Worm (Caenorhabditis elegans): Measurements from ENCODE around the gene egg-2.

egg-2 gene

DNA sequence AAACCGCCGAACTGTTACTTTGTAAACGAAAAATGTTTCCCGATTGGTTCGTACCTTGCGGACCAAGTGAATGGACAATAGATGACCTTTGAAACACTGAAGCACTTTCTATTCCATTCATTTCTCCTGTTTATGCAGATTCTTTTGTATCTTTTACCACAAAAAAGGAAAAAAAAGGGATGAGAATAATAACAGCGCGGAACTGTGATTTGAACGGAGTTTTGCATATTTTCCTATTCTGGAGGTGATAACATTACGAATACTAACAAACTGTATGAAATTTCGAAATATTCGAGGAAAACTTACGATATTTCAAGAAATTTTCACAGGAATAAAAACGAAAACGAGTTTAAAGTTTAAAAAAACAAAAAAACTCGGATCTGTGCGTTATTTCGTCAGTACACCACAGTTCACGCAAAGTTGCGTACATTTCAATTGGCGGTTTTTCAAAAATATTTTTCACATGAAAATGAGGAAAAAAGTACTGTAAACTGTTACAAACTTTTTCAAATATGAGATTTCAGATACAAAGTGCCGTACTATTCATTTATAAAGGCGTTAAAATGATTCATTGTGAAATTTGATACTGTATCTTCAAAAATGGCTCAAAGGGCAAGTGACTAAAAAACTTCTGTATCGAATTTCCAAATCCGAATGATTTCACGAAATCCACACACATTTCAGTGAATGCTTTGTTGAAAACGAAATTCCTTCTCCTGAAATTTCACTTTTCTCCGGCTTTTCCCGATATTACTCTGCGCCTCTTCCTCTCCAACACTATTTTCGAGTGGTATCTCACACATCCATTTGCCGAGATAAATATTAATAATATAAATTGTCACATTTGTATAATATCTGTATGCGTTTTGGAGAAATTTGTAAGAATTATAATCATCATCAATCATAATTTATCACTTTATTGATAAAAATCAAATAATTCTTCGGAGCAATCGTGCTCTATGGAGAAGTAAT lies 25.8 kb downstream of the egg-2 start:
- TF ChIP-seq him-1 (tag; optimal IDR thresholded peaks at IDR 0.05) (no peak), W03F9.2 (tag; optimal IDR thresholded peaks at IDR 0.05) (no peak), dao-5 (tag; optimal IDR thresholded peaks at IDR 0.05) (no peak)

DNA sequence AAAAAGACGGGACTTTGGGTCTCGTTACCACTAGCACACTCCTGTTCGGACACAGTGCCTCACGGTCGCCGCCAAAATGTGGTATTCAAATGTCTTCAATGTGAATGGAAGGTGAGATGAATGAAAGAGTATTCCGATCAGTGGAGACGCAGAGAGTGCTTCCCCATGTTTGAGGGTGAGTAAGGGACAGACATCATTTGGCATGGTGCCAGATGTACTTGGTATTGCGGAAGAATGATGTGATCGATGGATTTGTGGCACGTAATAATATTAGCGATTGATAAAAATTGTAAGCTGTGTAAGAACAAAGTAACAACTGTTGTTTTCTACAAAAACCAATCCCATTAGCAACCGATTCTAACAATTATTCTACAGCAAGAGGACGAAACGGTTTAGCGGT lies 28.3 kb downstream of the egg-2 start:
- no peak for TF ChIP-seq W03F9.2 (tag; optimal IDR thresholded peaks at IDR 0.05)
- no peak for TF ChIP-seq dao-5 (tag; optimal IDR thresholded peaks at IDR 0.05)
- no peak for TF ChIP-seq him-1 (tag; optimal IDR thresholded peaks at IDR 0.05)

DNA sequence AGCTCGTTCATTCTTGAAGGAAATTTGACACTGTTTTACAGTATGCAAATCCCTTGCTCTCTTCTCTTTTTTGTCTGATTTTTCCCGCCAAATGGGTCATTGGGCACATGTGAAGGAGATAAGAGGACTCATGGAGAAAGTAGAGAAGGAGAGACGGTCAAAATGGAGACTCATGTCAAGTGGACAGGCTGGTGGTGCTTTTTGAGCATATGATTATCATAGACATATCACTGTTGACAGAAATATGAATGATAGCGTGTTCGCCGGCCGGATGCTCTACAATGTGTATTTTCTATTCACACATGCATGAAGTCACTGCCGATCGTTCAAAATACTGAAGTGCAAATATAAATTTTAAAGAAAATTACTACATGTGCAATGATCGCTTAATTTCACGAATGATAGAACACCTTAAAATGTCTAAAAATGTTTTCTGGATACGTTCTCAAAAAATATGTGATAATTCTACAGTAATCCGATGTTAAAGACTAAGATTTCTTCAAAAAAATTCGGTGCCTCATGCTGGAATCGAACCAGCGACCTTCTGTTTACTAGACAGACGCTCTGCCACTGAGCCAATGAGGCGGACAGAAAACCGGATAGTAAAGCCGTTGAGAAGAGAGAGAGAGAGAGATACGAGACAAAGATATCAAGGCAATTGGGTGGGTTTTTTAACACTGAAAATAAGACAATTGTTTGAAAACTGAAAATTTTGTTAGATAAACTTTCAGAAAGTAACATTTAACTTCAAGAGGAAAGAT lies 30.2 kb downstream of the egg-2 start:
- TF ChIP-seq W03F9.2 (tag; optimal IDR thresholded peaks at IDR 0.05) = no peak
- TF ChIP-seq him-1 (tag; optimal IDR thresholded peaks at IDR 0.05) = peak; percentile 50

DNA sequence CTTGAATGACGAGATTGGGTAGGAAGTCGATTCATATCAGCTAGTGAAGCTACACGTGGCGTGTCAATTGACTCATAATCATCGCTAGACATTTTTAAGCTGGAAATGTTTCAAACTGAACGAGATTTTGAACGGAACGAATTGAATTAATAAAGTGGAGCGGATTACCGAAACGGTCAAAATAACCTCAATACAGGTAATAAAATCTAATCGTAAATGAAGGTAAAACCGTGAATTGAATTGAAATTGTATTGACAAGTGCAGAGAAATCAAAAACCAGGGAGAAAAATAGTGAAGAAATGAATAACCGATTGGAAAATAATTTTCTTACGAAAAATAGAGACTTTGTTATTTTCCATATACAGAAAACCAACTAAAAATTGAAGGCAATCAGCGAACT lies 31.3 kb downstream of the egg-2 start, which contains the start of gene cyk-1:
cyk-1 (minus strand) TSS at position 101 of the 400 bp plus-strand sequence.
- no peak for TF ChIP-seq W03F9.2 (tag; optimal IDR thresholded peaks at IDR 0.05)
- no peak for TF ChIP-seq him-1 (tag; optimal IDR thresholded peaks at IDR 0.05)
- no peak for TF ChIP-seq dao-5 (tag; optimal IDR thresholded peaks at IDR 0.05)

DNA sequence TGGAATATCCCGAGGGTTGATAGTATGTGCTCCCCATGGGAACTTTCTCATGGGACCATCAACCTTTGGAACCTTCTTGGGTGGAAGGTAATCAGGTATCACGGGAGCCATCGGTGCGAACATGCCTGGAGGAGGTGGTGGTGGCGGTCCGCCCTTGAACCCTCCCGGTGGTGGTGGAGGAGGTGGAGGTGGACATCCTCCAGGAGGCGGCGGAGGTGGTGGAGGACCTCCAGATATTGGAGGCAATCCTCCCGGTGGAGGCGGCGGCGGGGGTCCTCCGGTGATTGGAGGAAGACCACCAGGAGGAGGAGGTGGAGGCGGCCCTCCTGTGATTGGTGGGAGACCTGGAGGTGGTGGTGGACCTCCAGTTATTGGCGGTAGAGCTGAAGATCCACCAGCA lies 34.5 kb downstream of the egg-2 start:
- no peak for TF ChIP-seq him-1 (tag; optimal IDR thresholded peaks at IDR 0.05)
- no peak for TF ChIP-seq W03F9.2 (tag; optimal IDR thresholded peaks at IDR 0.05)

DNA sequence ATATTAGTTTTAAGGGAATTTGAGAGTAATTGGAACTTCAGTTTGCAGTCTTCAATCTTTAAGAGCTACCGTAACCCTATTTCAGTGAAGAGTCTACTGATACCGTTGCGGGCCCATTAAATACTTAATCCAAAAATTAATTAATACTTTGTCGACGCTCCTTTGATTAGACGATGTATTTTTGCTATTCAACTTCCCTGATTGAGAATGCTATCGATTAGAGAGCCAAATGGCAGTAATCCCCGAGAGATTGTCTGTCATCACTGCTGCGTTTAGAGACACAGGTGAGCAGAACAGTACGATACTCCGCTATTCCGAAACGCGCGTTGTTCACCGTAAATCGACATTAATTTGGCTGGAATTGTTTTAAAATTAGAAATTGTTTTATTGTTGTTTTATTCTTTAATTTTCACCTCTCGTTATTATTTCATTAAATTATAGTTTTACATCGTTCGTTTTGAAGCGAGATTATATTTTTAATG lies 39.2 kb downstream of the egg-2 start, which contains the start of gene rfl-1:
rfl-1 (plus strand) TSS at position 51 of the 482 bp plus-strand sequence.
- TF ChIP-seq W03F9.2 (tag; optimal IDR thresholded peaks at IDR 0.05) = peak; percentile 37
- TF ChIP-seq him-1 (tag; optimal IDR thresholded peaks at IDR 0.05) = no peak

DNA sequence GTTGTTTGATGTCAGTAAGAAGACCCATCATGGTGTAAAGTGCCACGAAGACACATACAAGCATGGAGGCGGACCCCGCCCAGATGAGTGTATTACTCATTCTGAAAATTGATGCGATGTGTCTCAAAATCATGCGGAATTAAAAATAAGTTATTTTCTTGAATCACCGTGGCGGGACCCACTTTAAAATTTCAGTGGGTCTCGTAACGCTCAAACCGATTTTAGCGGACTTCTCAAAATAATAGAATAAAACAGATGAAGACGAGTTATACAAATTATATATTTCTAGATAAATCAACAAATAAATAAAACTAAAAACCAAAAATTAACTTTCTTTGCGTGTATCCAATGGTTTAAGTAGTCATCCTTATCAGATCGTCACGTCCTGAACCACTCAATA lies 39.9 kb downstream of the egg-2 start, which contains the start of gene col-8:
col-8 (minus strand) TSS at position 101 of the 400 bp plus-strand sequence.
- TF ChIP-seq dao-5 (tag; optimal IDR thresholded peaks at IDR 0.05) (no peak), him-1 (tag; optimal IDR thresholded peaks at IDR 0.05) (no peak), W03F9.2 (tag; optimal IDR thresholded peaks at IDR 0.05) (no peak)

DNA sequence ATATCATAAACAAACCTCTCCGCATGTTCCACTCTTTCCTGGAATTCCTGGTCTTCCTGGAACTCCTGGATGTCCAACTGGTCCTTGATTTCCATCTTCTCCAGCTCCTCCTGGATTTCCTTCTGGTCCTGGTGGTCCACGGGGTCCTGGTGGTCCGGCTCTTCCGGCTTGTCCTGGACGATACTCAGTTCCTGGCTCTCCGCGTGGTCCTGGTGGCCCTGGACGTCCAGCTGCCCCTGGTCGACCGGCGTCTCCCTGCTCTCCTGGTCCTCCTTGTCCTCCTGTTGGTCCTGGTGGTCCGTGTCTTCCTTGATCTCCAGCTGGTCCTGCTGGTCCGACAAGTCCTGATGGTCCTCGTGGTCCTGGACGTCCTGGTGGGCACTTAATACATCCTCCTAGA lies 40.7 kb downstream of the egg-2 start:
- no peak for TF ChIP-seq him-1 (tag; optimal IDR thresholded peaks at IDR 0.05)
- no peak for TF ChIP-seq dao-5 (tag; optimal IDR thresholded peaks at IDR 0.05)
- no peak for TF ChIP-seq W03F9.2 (tag; optimal IDR thresholded peaks at IDR 0.05)

DNA sequence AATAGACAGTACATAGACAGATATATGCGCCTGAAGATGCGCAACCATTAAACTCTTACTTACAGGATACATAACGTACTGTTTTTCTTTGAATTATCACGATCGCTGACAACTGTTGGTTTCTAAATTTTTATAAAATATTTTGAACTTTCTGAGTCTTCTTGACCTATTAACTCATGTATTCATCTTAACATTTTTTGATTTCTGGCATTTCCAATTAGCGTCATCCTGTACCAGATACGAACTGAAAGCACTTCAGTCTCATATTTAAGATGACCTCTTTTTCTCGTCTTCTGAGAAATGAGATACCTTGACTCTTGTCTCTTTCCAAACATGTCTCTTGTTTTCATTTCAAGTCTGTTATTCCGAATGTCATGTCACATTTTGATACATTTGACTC lies 46.6 kb downstream of the egg-2 start:
- no peak for TF ChIP-seq him-1 (tag; optimal IDR thresholded peaks at IDR 0.05)
- no peak for TF ChIP-seq W03F9.2 (tag; optimal IDR thresholded peaks at IDR 0.05)
- TF ChIP-seq dao-5 (tag; optimal IDR thresholded peaks at IDR 0.05) = no peak

DNA sequence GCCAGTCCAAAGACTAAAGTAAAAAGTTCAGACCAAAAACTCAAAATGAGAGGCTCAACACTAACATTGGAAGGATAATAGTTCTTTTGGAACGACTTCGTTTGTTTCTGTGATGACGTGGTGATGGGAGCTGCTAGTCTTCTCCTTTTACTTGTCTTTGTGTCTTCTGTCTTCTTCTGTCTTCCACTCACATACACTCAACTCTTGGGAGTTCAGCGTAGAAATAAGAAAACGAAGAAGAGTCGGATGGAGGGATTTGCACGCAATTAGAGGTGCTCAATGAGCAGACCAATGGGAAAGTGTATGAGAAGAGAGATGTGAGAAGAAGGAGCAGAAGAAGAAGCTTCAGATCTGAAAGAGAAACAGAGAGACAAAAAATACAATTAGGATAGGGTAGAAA lies 48.3 kb downstream of the egg-2 start:
- TF ChIP-seq W03F9.2 (tag; optimal IDR thresholded peaks at IDR 0.05) = no peak
- TF ChIP-seq him-1 (tag; optimal IDR thresholded peaks at IDR 0.05) = no peak
- TF ChIP-seq dao-5 (tag; optimal IDR thresholded peaks at IDR 0.05) = no peak

DNA sequence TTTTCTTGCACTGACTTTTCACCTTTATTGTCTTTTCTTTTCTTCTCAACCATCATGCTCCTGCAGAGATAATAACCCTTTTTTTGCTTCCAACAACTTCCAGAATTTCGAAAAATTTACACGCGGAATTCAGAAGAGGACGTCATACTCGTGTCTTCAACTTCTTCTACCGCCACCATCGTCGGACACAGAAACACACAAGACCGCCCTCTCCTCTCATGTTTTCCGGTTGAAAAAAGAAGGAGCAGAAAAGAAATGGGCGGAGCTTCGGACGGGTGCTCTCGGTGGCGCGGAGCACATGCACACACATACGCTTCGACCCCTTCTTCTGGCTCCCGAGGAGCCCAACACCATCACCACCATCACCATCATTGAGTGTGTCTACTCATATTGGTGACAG lies 51.5 kb downstream of the egg-2 start, which contains the start of gene lgc-38:
lgc-38 (plus strand) TSS at position 301 of the 400 bp plus-strand sequence.
- TF ChIP-seq W03F9.2 (tag; optimal IDR thresholded peaks at IDR 0.05) (no peak), him-1 (tag; optimal IDR thresholded peaks at IDR 0.05) (no peak), dao-5 (tag; optimal IDR thresholded peaks at IDR 0.05) (no peak)

All from whole organism, L4/young adult.